Worm (Caenorhabditis elegans) whole organism, L1 larva: ENCODE results near the gene mpz-3.

Source experiments
- aha-1 ChIP-seq: fragments of 150-350 bp; optimal IDR thresholded peaks from 2 replicates; lab custom pipeline; 2014; ENCODE audit warnings: missing biosample characterization, missing genetic modification characterization
- dsc-1 ChIP-seq: sonication (generic microtip); optimal IDR thresholded peaks from 2 replicates; lab custom pipeline; 2016; ENCODE audit warnings: mild to moderate bottlenecking, missing genetic modification characterization, missing compliant biosample characterization
- egl-27 ChIP-seq, 2 experiments: fragments of 150-350 bp in 1 of 2; sonication (generic microtip); optimal IDR thresholded peaks; 3 replicates each; lab custom pipeline; 2017 to 2018; ENCODE audit warnings: missing biosample characterization in 2 of 2, missing genetic modification characterization in 2 of 2, missing genetic modification reagents in 2 of 2
- fkh-4 ChIP-seq: sonication (generic microtip); optimal IDR thresholded peaks from 2 replicates; lab custom pipeline; 2016; ENCODE audit warnings: missing compliant biosample characterization, missing genetic modification characterization, borderline replicate concordance
- hlh-17 ChIP-seq: fragments of 200-800 bp; sonication (Bioruptor generic); optimal IDR thresholded peaks from 2 replicates; lab custom pipeline; 2018; ENCODE audit warnings: missing genetic modification characterization, mild to moderate bottlenecking, missing compliant biosample characterization, moderate library complexity, borderline replicate concordance
- rnt-1 ChIP-seq: sonication (generic microtip); optimal IDR thresholded peaks from 2 replicates; lab custom pipeline; 2016; ENCODE audit warnings: mild to moderate bottlenecking, missing genetic modification characterization, moderate library complexity, missing compliant biosample characterization
- skn-1 ChIP-seq: fragments of 150-350 bp; optimal IDR thresholded peaks from 2 replicates; lab custom pipeline; 2014; ENCODE audit warnings: missing biosample characterization, missing genetic modification characterization
- snpc-4 ChIP-seq: fragments of 150-350 bp; optimal IDR thresholded peaks from 2 replicates; lab custom pipeline; 2014; ENCODE audit warnings: missing biosample characterization, missing genetic modification characterization
- sptf-1 ChIP-seq: fragments of 150-350 bp; optimal IDR thresholded peaks from 2 replicates; lab custom pipeline; 2014; ENCODE audit warnings: missing biosample characterization, missing genetic modification characterization
- vab-15 ChIP-seq: sonication (generic microtip); optimal IDR thresholded peaks from 2 replicates; lab custom pipeline; 2017; ENCODE audit warnings: missing genotype, mild to moderate bottlenecking, missing genetic modification characterization, missing compliant biosample characterization
- ztf-11 ChIP-seq, 2 experiments: sonication (generic microtip); optimal IDR thresholded peaks; 2 replicates each; lab custom pipeline; 2016 to 2017; ENCODE audit warnings: missing genetic modification characterization in 2 of 2, missing biosample characterization in 1 of 2, missing compliant biosample characterization in 1 of 2

DNA sequence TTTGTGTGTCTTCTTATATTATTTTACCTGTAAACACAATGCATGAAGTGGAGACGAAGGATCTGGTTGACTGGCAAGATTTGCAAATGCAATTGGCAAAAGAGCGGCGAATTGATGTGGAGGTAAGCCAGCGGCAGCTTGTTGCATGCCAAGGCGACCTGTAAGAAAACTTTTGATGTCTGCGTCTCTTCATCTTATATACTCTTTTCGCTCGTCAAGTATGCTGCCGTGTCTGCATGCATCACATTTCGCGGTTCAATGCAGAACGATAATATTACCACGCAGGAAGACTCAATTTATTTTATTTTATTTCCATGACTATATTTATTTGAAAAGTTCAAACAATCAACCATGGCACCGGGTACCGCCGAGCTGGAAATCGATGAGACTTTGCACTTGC is 35.8 kb upstream of the mpz-3 start, which contains the start of gene vps-33.2:
- TF ChIP-seq egl-27 (tag; optimal IDR thresholded peaks at IDR 0.05; lab: Kevin White, UChicago) (no peak), aha-1 (tag; lab: Kevin White, UChicago) (no peak), dsc-1 (tag; lab: Kevin White, UChicago) (peak; percentile 36), snpc-4 (tag; lab: Kevin White, UChicago) (no peak), skn-1 (tag; lab: Kevin White, UChicago) (no peak), vab-15 (tag; lab: Kevin White, UChicago) (no peak), hlh-17 (GFP tag; lab: Kevin White, UChicago) (no peak), fkh-4 (tag; lab: Kevin White, UChicago) (no peak), sptf-1 (tag; lab: Kevin White, UChicago) (no peak), rnt-1 (tag; lab: Kevin White, UChicago) (peak; percentile 68), ztf-11 (tag; optimal IDR thresholded peaks at IDR 0.05; lab: Kevin White, UChicago) (no peak)
